Fruit fly (Drosophila melanogaster) whole organism, wandering third instar larva: ENCODE results near the gene Pitslre.

Experiments used
- Abd-B ChIP-seq: fragments of >200 bp; optimal IDR thresholded peaks from 2 replicates; lab custom pipeline; 2017; ENCODE audit warnings: missing biosample characterization, missing genetic modification characterization
- Dfd ChIP-seq: fragments of >200 bp; optimal IDR thresholded peaks from 2 replicates; lab custom pipeline; 2017; ENCODE audit warnings: missing biosample characterization, missing genetic modification characterization
- Myc ChIP-seq: fragments of >200 bp; optimal IDR thresholded peaks from 2 replicates; lab custom pipeline; 2017
- Sp1 ChIP-seq: fragments of 200-800 bp; sonication (Bioruptor generic); optimal IDR thresholded peaks from 3 replicates; lab custom pipeline; 2019; ENCODE audit warnings: missing biosample characterization, mild to moderate bottlenecking, missing genetic modification characterization, moderate library complexity
- br ChIP-seq: fragments of 200-800 bp; sonication (Bioruptor generic); optimal IDR thresholded peaks from 2 replicates; lab custom pipeline; 2016; ENCODE audit warnings: missing biosample characterization, missing genetic modification characterization
- dmrt93B ChIP-seq: fragments of 200-800 bp; sonication (Bioruptor generic); optimal IDR thresholded peaks from 2 replicates; lab custom pipeline; 2018; ENCODE audit warnings: missing biosample characterization, mild to moderate bottlenecking, missing genetic modification characterization

- no peak for TF ChIP-seq Abd-B (GFP tag; lab: Kevin White, UChicago)
- no peak for TF ChIP-seq Myc (lab: Kevin White, UChicago)
- TF ChIP-seq Sp1 (GFP tag; lab: Kevin White, UChicago) = no peak
- no peak for TF ChIP-seq br (GFP tag; lab: Kevin White, UChicago)
- TF ChIP-seq dmrt93B (GFP tag; lab: Kevin White, UChicago) = no peak
- TF ChIP-seq Dfd (GFP tag; lab: Kevin White, UChicago) = no peak
Observed at dm6 chr3L:20784394-20784793, 13.1 kb downstream of the Pitslre start.
